Worm (Caenorhabditis elegans): ENCODE measurements around the gene ZK742.3.

The ZK742.3 gene

DNA sequence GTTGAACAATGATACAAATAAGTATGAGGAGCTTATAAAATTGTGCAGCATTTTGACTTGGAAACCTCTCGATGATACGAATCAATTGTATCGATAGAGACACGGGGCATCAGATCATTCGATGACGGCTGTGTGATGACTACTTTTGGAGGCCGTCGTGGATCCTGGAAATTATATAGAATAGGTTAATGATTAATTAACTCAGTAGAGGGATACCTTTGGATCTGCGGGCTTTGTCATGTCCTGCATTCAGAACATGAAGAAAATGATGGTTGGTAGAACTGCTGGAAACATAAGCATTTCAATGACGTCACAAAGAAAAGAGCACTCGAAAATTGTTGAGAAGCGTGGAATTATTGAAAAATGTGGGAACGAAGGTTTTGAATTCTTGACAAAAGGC is 4.9 kb upstream of the ZK742.3 start, which contains the start of gene ZK742.6:
ZK742.6 (minus strand) TSS at position 342 of the 400 bp plus-strand sequence.
- TF ChIP-seq aly-2 (tag; optimal IDR thresholded peaks at IDR 0.05): peak; percentile 73
- TF ChIP-seq lin-15B (tag; optimal IDR thresholded peaks at IDR 0.05): no peak

DNA sequence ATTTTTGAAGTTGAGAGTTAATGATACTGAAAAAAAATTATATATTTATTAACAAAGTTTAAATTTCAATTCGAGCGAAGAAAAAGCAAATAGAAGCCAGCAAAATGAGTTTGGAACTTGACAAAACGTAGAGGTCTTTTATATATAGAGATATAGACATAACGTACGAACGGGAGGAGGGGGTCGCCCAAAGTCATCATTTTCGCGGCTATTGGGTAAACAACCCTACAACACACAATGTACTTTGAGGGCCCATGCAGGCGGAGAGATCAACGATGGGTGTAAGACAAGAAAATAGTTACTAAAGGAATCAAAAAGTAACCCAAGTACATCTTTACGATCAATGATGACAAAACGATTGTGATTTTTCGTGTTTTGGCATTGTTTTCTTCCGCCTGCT is 2.0 kb upstream of the ZK742.3 start, which contains the start of gene ZK742.4:
ZK742.4 (minus strand) TSS at position 35 of the 400 bp plus-strand sequence.
- peak; percentile 55 for TF ChIP-seq pha-4 (tag; optimal IDR thresholded peaks at IDR 0.05)
- no peak for TF ChIP-seq ceh-28 (tag; optimal IDR thresholded peaks at IDR 0.05)

DNA sequence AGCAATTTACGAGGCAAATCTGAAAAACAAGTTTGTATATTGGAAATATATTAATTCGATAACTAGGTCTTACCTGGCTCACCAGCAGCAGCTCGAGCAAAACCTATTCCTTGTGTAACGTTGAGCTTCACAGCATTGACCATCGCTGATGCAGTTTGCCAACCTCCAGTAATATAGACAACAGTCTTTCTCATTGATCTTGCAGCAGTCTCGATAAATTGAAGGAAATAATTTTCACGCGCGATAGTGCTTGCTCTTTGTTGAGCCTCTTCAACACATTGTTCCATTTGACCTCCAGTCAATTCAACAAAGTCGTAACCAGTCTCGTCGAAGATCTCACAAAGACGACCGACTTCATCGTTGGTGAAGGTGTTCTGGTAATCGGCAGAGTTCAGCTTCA is 879 bp upstream of the ZK742.3 start:
- TF ChIP-seq elt-1 (tag; optimal IDR thresholded peaks at IDR 0.05) (no peak), ama-1 (optimal IDR thresholded peaks at IDR 0.05) (no peak), aly-2 (tag; optimal IDR thresholded peaks at IDR 0.05) (no peak)

DNA sequence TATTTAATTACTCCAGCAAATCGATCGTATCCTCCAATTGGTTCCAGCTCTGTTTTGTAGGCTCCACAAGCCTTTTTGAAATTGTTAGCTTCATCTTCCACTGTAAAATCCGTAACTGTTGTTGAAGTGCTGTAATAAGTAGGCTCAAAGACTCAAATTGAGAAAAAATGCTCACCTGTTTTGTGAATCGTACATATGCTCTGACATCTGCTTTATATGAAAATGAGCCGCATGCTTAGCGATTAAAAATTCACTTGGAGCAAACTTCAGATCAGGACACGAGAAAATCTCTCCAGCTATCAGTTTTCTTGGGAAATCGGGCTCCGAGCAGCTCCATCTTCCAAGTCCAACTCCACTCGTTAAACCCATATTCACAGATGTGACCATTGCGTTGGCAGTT is 1.3 kb downstream of the ZK742.3 start:
- TF ChIP-seq R02D3.7 (tag; optimal IDR thresholded peaks at IDR 0.05) (no peak), unc-62 (GFP tag; optimal IDR thresholded peaks at IDR 0.05) (no peak), nhr-12 (tag; optimal IDR thresholded peaks at IDR 0.05) (no peak), skn-1 (tag; optimal IDR thresholded peaks at IDR 0.05) (no peak), unc-39 (tag; optimal IDR thresholded peaks at IDR 0.05) (no peak), lsy-12 (tag; optimal IDR thresholded peaks at IDR 0.05) (no peak), nhr-25 (tag; optimal IDR thresholded peaks at IDR 0.05) (no peak), elt-1 (tag; optimal IDR thresholded peaks at IDR 0.05) (no peak), sea-2 (GFP tag; optimal IDR thresholded peaks at IDR 0.05) (no peak), pha-4 (tag; optimal IDR thresholded peaks at IDR 0.05) (no peak), mdl-1 (tag; optimal IDR thresholded peaks at IDR 0.05) (no peak), lin-15B (tag; optimal IDR thresholded peaks at IDR 0.05) (no peak), ZK546.5 (tag; optimal IDR thresholded peaks at IDR 0.05) (no peak), nhr-23 (tag; optimal IDR thresholded peaks at IDR 0.05) (no peak), nhr-237 (tag; optimal IDR thresholded peaks at IDR 0.05) (no peak), elt-3 (tag; optimal IDR thresholded peaks at IDR 0.05) (no peak), hmg-11 (tag; optimal IDR thresholded peaks at IDR 0.05) (no peak), nhr-67 (tag; optimal IDR thresholded peaks at IDR 0.05) (no peak), fkh-2 (tag; optimal IDR thresholded peaks at IDR 0.05) (no peak)

DNA sequence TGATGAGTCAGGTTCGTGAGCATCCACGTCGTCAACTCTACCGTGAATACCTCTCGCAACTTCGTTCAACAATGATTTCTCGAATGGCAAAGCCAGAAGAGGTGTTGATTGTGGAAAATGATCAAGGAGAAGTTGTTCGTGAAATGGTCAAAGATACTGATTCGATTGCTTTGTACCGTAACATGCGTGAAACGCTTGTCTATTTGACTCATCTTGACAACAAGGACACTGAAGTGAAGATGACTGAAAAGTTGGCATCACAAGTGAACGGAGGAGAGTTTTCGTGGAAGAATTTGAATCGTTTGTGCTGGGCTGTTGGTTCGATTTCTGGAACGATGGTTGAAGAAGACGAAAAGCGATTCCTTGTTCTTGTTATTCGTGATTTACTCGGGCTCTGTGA is 3.1 kb downstream of the ZK742.3 start:
- peak; percentile 22 for TF ChIP-seq ama-1 (optimal IDR thresholded peaks at IDR 0.05)
- no peak for TF ChIP-seq R02D3.7 (tag; optimal IDR thresholded peaks at IDR 0.05)

DNA sequence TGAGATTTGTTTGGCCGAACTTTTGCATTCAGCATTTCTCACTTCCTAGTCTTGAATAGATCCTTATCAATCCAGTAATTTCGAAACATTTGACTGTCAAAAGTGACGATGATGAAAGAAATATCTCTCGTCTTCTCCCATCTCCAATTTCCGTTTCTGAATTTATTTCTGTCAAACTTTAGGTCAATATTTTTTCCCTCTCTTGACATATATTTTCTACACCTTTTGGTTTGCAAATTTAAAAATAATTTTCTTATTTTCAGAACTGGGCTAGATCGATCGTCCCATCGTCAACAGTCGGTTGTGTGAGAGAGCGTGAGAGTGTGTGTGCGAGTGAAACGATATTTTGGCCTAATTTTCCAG is 4.9 kb downstream of the ZK742.3 start, which contains the start of gene xpo-1:
xpo-1 (plus strand) TSS at position 264 of the 363 bp plus-strand sequence.
- TF ChIP-seq ZK546.5 (tag; optimal IDR thresholded peaks at IDR 0.05) (no peak), zag-1 (tag; optimal IDR thresholded peaks at IDR 0.05) (no peak), ama-1 (optimal IDR thresholded peaks at IDR 0.05) (no peak), elt-1 (tag; optimal IDR thresholded peaks at IDR 0.05) (no peak)

DNA sequence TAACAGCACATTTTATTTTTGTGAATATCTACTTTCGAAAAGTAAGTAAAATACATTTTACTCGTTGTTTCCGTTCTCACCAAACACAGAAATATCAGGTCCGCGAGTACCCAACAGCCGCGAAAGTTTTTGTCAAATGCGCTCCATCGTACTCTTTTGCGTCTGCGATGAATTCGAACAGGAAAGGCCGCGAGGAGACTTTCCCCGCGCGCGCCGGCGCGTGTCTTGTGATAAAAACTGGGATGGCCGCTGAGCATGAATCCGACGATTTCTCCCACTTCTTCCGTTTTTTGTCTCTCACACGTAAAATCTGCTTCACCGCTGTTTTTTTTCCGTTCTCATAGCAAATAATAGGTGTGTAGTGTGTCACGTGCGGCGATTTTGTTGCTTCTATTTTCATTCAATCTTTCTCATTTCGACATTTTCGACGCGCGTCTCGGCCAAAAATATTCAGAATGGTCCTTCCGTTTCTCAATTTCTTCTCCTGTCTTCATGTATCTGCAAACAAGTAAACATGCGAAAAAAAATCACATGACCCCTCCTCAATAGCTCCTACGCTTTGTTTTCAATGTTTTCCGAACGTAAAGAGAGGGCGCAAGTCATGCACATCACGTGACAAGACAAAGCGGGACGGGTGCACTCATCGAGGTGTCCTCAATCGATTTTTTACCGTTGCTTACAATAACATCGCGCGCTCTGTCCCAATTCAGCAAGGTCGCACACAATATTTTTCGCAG is 5.5 kb downstream of the ZK742.3 start, which contains the start of gene uvs-1:
uvs-1 (minus strand) TSS at position 145 of the 737 bp plus-strand sequence.
- TF ChIP-seq ZK546.5 (tag; optimal IDR thresholded peaks at IDR 0.05) (no peak), jun-1 (tag; optimal IDR thresholded peaks at IDR 0.05) (peak; percentile 18), nfya-1 (tag; optimal IDR thresholded peaks at IDR 0.05; ENCODE audit: insufficient read depth) (peak; percentile 64), lin-15B (tag; optimal IDR thresholded peaks at IDR 0.05) (peak; percentile 82), nhr-23 (tag; optimal IDR thresholded peaks at IDR 0.05) (peak; percentile 25), nhr-12 (tag; optimal IDR thresholded peaks at IDR 0.05) (no peak), fos-1 (tag; optimal IDR thresholded peaks at IDR 0.05) (no peak), lin-39 (tag; optimal IDR thresholded peaks at IDR 0.05) (peak; percentile 87), fkh-10 (GFP tag; optimal IDR thresholded peaks at IDR 0.05) (peak; percentile 42), pha-4 (tag; optimal IDR thresholded peaks at IDR 0.05) (peak; percentile 87), elt-2 (tag; optimal IDR thresholded peaks at IDR 0.05) (peak; percentile 24), ceh-28 (tag; optimal IDR thresholded peaks at IDR 0.05) (peak; percentile 56), snpc-4 (tag; optimal IDR thresholded peaks at IDR 0.05) (peak; percentile 30), sea-2 (GFP tag; optimal IDR thresholded peaks at IDR 0.05) (no peak), ama-1 (optimal IDR thresholded peaks at IDR 0.05) (peak; percentile 29), nhr-25 (tag; optimal IDR thresholded peaks at IDR 0.05) (peak; percentile 56), ceh-16 (tag; optimal IDR thresholded peaks at IDR 0.05) (no peak)

All from whole organism, L3 larva.